Worm (Caenorhabditis elegans) whole organism, late embryonic: ENCODE results near the gene cest-5.2.
A peak's percentile ranks its signal among the peaks of the same experiment; 100 is the strongest.

Experiments used
- C08G9.2 ChIP-seq: sonication (generic microtip); optimal IDR thresholded peaks from 2 replicates; lab custom pipeline; 2016; ENCODE audit warnings: mild to moderate bottlenecking, missing genetic modification characterization, moderate library complexity, missing compliant biosample characterization
- C38D4.7 ChIP-seq: fragments of 200-800 bp; sonication (Bioruptor generic); optimal IDR thresholded peaks from 2 replicates; lab custom pipeline; 2018; ENCODE audit warnings: mild to moderate bottlenecking, missing genetic modification characterization, moderate library complexity, missing compliant biosample characterization
- K02D7.2 ChIP-seq: sonication (generic microtip); optimal IDR thresholded peaks from 2 replicates; lab custom pipeline; 2017; ENCODE audit warnings: mild to moderate bottlenecking, missing genetic modification characterization, missing compliant biosample characterization
- T23F11.4 ChIP-seq: fragments of 200-800 bp; sonication (Bioruptor generic); optimal IDR thresholded peaks from 2 replicates; lab custom pipeline; 2018; ENCODE audit warnings: mild to moderate bottlenecking, missing genetic modification characterization, missing compliant biosample characterization
- Y22D7AL.16 ChIP-seq: sonication (generic microtip); optimal IDR thresholded peaks from 2 replicates; lab custom pipeline; 2016; ENCODE audit warnings: missing genetic modification characterization, missing compliant biosample characterization
- ama-1 ChIP-seq: fragments of 150-350 bp; optimal IDR thresholded peaks from 2 replicates; lab custom pipeline; 2014
- ceh-14 ChIP-seq: sonication (generic microtip); optimal IDR thresholded peaks from 2 replicates; lab custom pipeline; 2016; ENCODE audit warnings: missing genotype, missing genetic modification characterization, missing compliant biosample characterization
- ceh-19 ChIP-seq: fragments of 200-800 bp; sonication (Bioruptor generic); optimal IDR thresholded peaks from 2 replicates; lab custom pipeline; 2018; ENCODE audit warnings: mild to moderate bottlenecking, missing genetic modification characterization, missing compliant biosample characterization
- ceh-2 ChIP-seq: sonication (generic microtip); optimal IDR thresholded peaks from 2 replicates; lab custom pipeline; 2016; ENCODE audit warnings: missing genotype, missing genetic modification characterization, missing compliant biosample characterization
- ceh-22 ChIP-seq: sonication (generic microtip); optimal IDR thresholded peaks from 2 replicates; lab custom pipeline; 2017; ENCODE audit warnings: missing biosample characterization, missing genetic modification characterization
- ceh-34 ChIP-seq: sonication (generic microtip); optimal IDR thresholded peaks from 2 replicates; lab custom pipeline; 2016; ENCODE audit warnings: mild to moderate bottlenecking, missing genetic modification characterization, missing compliant biosample characterization
- ceh-45 ChIP-seq: fragments of 200-800 bp; sonication (Bioruptor generic); IDR thresholded peaks from 2 replicates; pipeline ENCODE4 v1.3.6; 2022; ENCODE audit warnings: missing genetic modification reagents, missing genetic modification characterization, missing compliant biosample characterization
- ceh-48 ChIP-seq: sonication (generic microtip); optimal IDR thresholded peaks from 2 replicates; lab custom pipeline; 2016; ENCODE audit warnings: missing genetic modification characterization, inconsistent platforms, missing compliant biosample characterization
- ceh-6 ChIP-seq: fragments of 200-800 bp; sonication (Bioruptor generic); optimal IDR thresholded peaks from 2 replicates; lab custom pipeline; 2018; ENCODE audit warnings: mild to moderate bottlenecking, missing genetic modification characterization, missing compliant biosample characterization
- ceh-9 ChIP-seq: sonication (generic microtip); optimal IDR thresholded peaks from 2 replicates; lab custom pipeline; 2016; ENCODE audit warnings: mild to moderate bottlenecking, missing genetic modification characterization, inconsistent platforms, missing compliant biosample characterization
- che-1 ChIP-seq: sonication (generic microtip); optimal IDR thresholded peaks from 2 replicates; lab custom pipeline; 2016; ENCODE audit warnings: mild to moderate bottlenecking, missing genetic modification characterization, missing compliant biosample characterization
- dmd-4 ChIP-seq: sonication (generic microtip); optimal IDR thresholded peaks from 2 replicates; lab custom pipeline; 2016; ENCODE audit warnings: borderline replicate concordance, missing genetic modification characterization, missing compliant biosample characterization
- elt-4 ChIP-seq: sonication (generic microtip); optimal IDR thresholded peaks from 2 replicates; lab custom pipeline; 2016; ENCODE audit warnings: missing genetic modification characterization, missing compliant biosample characterization
- ets-4 ChIP-seq: sonication (generic microtip); optimal IDR thresholded peaks from 2 replicates; lab custom pipeline; 2016; ENCODE audit warnings: missing genetic modification characterization, missing compliant biosample characterization
- eyg-1 ChIP-seq: sonication (generic microtip); optimal IDR thresholded peaks from 2 replicates; lab custom pipeline; 2016; ENCODE audit warnings: missing genotype, missing genetic modification characterization, missing compliant biosample characterization
- fax-1 ChIP-seq: sonication (generic microtip); optimal IDR thresholded peaks from 2 replicates; lab custom pipeline; 2016; ENCODE audit warnings: missing genotype, missing genetic modification characterization, missing compliant biosample characterization
- fkh-6 ChIP-seq: sonication (generic microtip); optimal IDR thresholded peaks from 2 replicates; lab custom pipeline; 2016; ENCODE audit warnings: missing genetic modification characterization, missing compliant biosample characterization
- hlh-8 ChIP-seq: sonication (generic microtip); optimal IDR thresholded peaks from 2 replicates; lab custom pipeline; 2016; ENCODE audit warnings: missing genotype, missing genetic modification characterization, missing compliant biosample characterization
- lin-11 ChIP-seq: fragments of 200-800 bp; sonication (Bioruptor generic); optimal IDR thresholded peaks from 2 replicates; lab custom pipeline; 2018; ENCODE audit warnings: mild to moderate bottlenecking, missing genetic modification characterization, missing compliant biosample characterization
- madf-2 ChIP-seq: sonication (generic microtip); optimal IDR thresholded peaks from 2 replicates; lab custom pipeline; 2017; ENCODE audit warnings: missing genetic modification characterization, missing compliant biosample characterization
- mec-3 ChIP-seq: sonication (generic microtip); optimal IDR thresholded peaks from 2 replicates; lab custom pipeline; 2016; ENCODE audit warnings: borderline replicate concordance, missing genetic modification characterization, missing compliant biosample characterization
- nfya-1 ChIP-seq: sonication (generic microtip); optimal IDR thresholded peaks from 2 replicates; lab custom pipeline; 2017; ENCODE audit warnings: missing genetic modification characterization, mild to moderate bottlenecking, missing compliant biosample characterization, antibody characterized with exemption, moderate library complexity
- nhr-232 ChIP-seq: sonication (generic microtip); optimal IDR thresholded peaks from 2 replicates; lab custom pipeline; 2016; ENCODE audit warnings: missing genetic modification characterization, missing compliant biosample characterization
- pag-3 ChIP-seq: sonication (generic microtip); optimal IDR thresholded peaks from 2 replicates; lab custom pipeline; 2016; ENCODE audit warnings: missing compliant biosample characterization, missing genetic modification characterization, borderline replicate concordance
- pat-9 ChIP-seq: fragments of 200-800 bp; sonication (Bioruptor generic); optimal IDR thresholded peaks from 2 replicates; lab custom pipeline; 2018; ENCODE audit warnings: mild to moderate bottlenecking, missing genetic modification characterization, moderate library complexity, missing compliant biosample characterization
- pax-1 ChIP-seq: fragments of 150-350 bp; optimal IDR thresholded peaks from 2 replicates; lab custom pipeline; 2014; ENCODE audit warnings: missing biosample characterization, missing genetic modification characterization
- pha-2 ChIP-seq: sonication (generic microtip); optimal IDR thresholded peaks from 2 replicates; lab custom pipeline; 2017; ENCODE audit warnings: mild to moderate bottlenecking, missing genetic modification characterization, missing compliant biosample characterization
- pha-4 ChIP-seq: fragments of 150-350 bp; optimal IDR thresholded peaks from 2 replicates; lab custom pipeline; 2018; ENCODE audit warnings: missing biosample characterization, missing genetic modification reagents, missing genetic modification characterization
- ref-2 ChIP-seq: sonication (generic microtip); optimal IDR thresholded peaks from 2 replicates; lab custom pipeline; 2016; ENCODE audit warnings: missing genetic modification characterization, missing compliant biosample characterization
- rnt-1 ChIP-seq: sonication (generic microtip); optimal IDR thresholded peaks from 2 replicates; lab custom pipeline; 2016; ENCODE audit warnings: missing genetic modification characterization, missing compliant biosample characterization
- sdc-2 ChIP-seq: sonication (generic microtip); optimal IDR thresholded peaks from 2 replicates; lab custom pipeline; 2016; ENCODE audit warnings: missing genotype, missing genetic modification characterization, missing compliant biosample characterization
- sox-2 ChIP-seq: fragments of 200-800 bp; sonication (Bioruptor generic); IDR thresholded peaks from 2 replicates; pipeline ENCODE4 v1.3.6; 2022; ENCODE audit warnings: missing genetic modification reagents, missing genetic modification characterization, missing compliant biosample characterization
- sox-4 ChIP-seq: sonication (generic microtip); optimal IDR thresholded peaks from 2 replicates; lab custom pipeline; 2017; ENCODE audit warnings: mild to moderate bottlenecking, missing genetic modification characterization, inconsistent platforms, missing compliant biosample characterization
- syd-9 ChIP-seq: sonication (generic microtip); optimal IDR thresholded peaks from 2 replicates; lab custom pipeline; 2016; ENCODE audit warnings: mild to moderate bottlenecking, missing genetic modification characterization, moderate library complexity, missing compliant biosample characterization
- tbx-7 ChIP-seq: sonication (generic microtip); optimal IDR thresholded peaks from 2 replicates; lab custom pipeline; 2016; ENCODE audit warnings: missing genotype, missing genetic modification characterization, missing compliant biosample characterization
- unc-3 ChIP-seq, 2 experiments: fragments of 200-800 bp in 1 of 2; sonication (Bioruptor generic) in 1 of 2; sonication (generic microtip) in 1 of 2; conservative IDR thresholded peaks in 1 of 2; optimal IDR thresholded peaks in 1 of 2; 2 replicates each; pipeline versions ENCODE4 v1.3.6 to Lab custom; 2016 to 2022; ENCODE audit warnings: missing compliant biosample characterization in 2 of 2, missing genetic modification characterization in 2 of 2, missing genetic modification reagents in 1 of 2
- unc-42 ChIP-seq: sonication (generic microtip); optimal IDR thresholded peaks from 2 replicates; lab custom pipeline; 2016; ENCODE audit warnings: missing genotype, missing genetic modification characterization, missing compliant biosample characterization
- unc-55 ChIP-seq: sonication (generic microtip); optimal IDR thresholded peaks from 2 replicates; lab custom pipeline; 2017; ENCODE audit warnings: missing biosample characterization, missing genetic modification reagents, missing genetic modification characterization
- zip-5 ChIP-seq: sonication (generic microtip); optimal IDR thresholded peaks from 2 replicates; lab custom pipeline; 2016; ENCODE audit warnings: missing genetic modification characterization, missing compliant biosample characterization
- ztf-16 ChIP-seq: sonication (generic microtip); optimal IDR thresholded peaks from 2 replicates; lab custom pipeline; 2017; ENCODE audit warnings: missing genetic modification characterization, missing compliant biosample characterization

cest-5.2 gene

DNA sequence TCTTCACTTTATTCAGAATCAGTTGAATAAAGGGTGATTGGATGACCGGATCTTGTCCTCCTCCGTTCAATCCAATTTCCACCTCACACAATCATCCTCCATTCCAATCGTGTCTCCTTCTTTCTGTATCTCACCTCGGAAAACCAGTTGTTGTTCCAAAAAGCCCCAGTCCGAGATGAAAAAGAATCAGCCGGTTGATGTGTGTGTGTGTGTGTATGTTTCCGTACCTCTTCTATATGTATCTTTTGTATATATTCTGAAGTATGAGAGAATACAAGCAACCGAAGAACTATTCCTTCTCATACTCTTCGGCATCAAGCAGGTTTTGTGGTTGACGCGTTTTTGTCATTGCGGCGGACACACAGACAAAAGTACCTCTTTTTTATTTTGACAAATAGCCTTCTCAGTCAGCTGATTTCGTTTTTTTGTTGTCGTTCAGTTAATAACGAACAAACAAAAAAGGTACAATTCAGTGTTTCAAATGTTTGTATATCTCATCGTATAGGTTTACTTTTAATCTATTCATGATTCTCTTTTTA lies 26.0 kb upstream of the cest-5.2 start:
- TF ChIP-seq unc-3 (GFP tag; conservative IDR thresholded peaks at IDR 0.05; lab: Robert Waterston, UW) = no peak
- TF ChIP-seq unc-3 (tag; optimal IDR thresholded peaks at IDR 0.05; lab: Kevin White, UChicago) = no peak
- TF ChIP-seq eyg-1 (tag; lab: Kevin White, UChicago) = no peak
- no peak for TF ChIP-seq mec-3 (tag; lab: Kevin White, UChicago)
- no peak for TF ChIP-seq zip-5 (tag; lab: Kevin White, UChicago)
- TF ChIP-seq sox-2 (GFP tag; lab: Robert Waterston, UW) = no peak
- TF ChIP-seq ceh-14 (tag; lab: Kevin White, UChicago) = no peak

DNA sequence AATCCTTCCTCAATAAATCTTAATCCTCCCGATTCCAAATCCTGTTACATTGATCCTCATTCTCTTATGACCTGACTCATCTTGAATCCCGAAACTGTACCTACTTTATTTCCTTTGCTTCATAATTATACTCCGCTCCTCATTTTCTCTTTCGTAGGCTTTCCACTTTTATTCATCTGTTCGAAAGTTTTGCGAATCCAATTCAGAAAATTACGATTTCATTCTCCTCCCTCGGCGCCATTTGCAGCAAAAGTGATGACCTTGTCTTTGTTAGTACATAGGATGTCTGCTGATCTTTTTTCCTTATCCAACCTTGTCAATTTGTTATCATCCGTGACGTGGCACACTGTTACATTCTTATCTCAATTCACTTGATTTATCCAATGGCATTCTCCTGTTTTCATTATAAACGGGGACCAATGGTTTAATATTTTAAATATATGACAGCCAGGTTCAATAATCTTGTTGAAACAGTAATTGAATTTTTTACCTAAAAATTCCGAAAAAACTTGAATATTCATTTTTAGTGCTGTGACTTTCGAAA lies 24.8 kb upstream of the cest-5.2 start:
- TF ChIP-seq C38D4.7 (GFP tag; lab: Kevin White, UChicago) = no peak
- no peak for TF ChIP-seq dmd-4 (tag; lab: Kevin White, UChicago)
- TF ChIP-seq eyg-1 (tag; lab: Kevin White, UChicago) = no peak
- TF ChIP-seq pha-2 = no peak
- no peak for TF ChIP-seq fax-1 (tag; lab: Kevin White, UChicago)
- no peak for TF ChIP-seq lin-11 (tag; lab: Kevin White, UChicago)

ce11 chrIV:6648625-6649024 lies 20.9 kb upstream of the cest-5.2 start:
- no peak for TF ChIP-seq tbx-7 (tag; lab: Kevin White, UChicago)
- no peak for TF ChIP-seq sox-4
- TF ChIP-seq elt-4 = no peak
- no peak for TF ChIP-seq fkh-6 (tag; lab: Kevin White, UChicago)
- TF ChIP-seq ets-4 (tag; lab: Kevin White, UChicago) = peak; percentile 22
- TF ChIP-seq nhr-232 = no peak
- peak; percentile 69 for TF ChIP-seq dmd-4 (tag; lab: Kevin White, UChicago)
- no peak for TF ChIP-seq C08G9.2 (tag; lab: Kevin White, UChicago)
- TF ChIP-seq eyg-1 (tag; lab: Kevin White, UChicago) = no peak
- TF ChIP-seq Y22D7AL.16 (tag; lab: Kevin White, UChicago) = no peak
- no peak for TF ChIP-seq ama-1 (lab: Kevin White, UChicago)
- TF ChIP-seq nfya-1 = peak; percentile 89
- TF ChIP-seq unc-3 (GFP tag; conservative IDR thresholded peaks at IDR 0.05; lab: Robert Waterston, UW) = no peak
- TF ChIP-seq unc-3 (tag; optimal IDR thresholded peaks at IDR 0.05; lab: Kevin White, UChicago) = no peak
- TF ChIP-seq ceh-6 (GFP tag; lab: Kevin White, UChicago) = no peak
- TF ChIP-seq T23F11.4 (GFP tag; lab: Kevin White, UChicago) = no peak
- TF ChIP-seq sdc-2 = no peak
- TF ChIP-seq ceh-2 (tag; lab: Kevin White, UChicago) = peak; percentile 60
- TF ChIP-seq pag-3 (tag; lab: Kevin White, UChicago) = no peak
- TF ChIP-seq che-1 (tag; lab: Kevin White, UChicago) = no peak
- no peak for TF ChIP-seq fax-1 (tag; lab: Kevin White, UChicago)
- no peak for TF ChIP-seq pat-9 (tag; lab: Kevin White, UChicago)
- no peak for TF ChIP-seq ztf-16 (tag; lab: Kevin White, UChicago)
- TF ChIP-seq ceh-22 (tag; lab: Kevin White, UChicago) = peak; percentile 54
- TF ChIP-seq unc-55 (GFP tag; lab: Kevin White, UChicago) = peak; percentile 91
- TF ChIP-seq K02D7.2 (tag; lab: Kevin White, UChicago) = no peak
- TF ChIP-seq pha-4 (tag; lab: Kevin White, UChicago) = no peak
- TF ChIP-seq syd-9 (tag; lab: Kevin White, UChicago) = no peak
- TF ChIP-seq zip-5 (tag; lab: Kevin White, UChicago) = no peak
- TF ChIP-seq sox-2 (GFP tag; lab: Robert Waterston, UW) = no peak
- TF ChIP-seq C38D4.7 (GFP tag; lab: Kevin White, UChicago) = no peak
- peak; percentile 68 for TF ChIP-seq rnt-1 (tag; lab: Kevin White, UChicago)
- TF ChIP-seq mec-3 (tag; lab: Kevin White, UChicago) = no peak
- peak; percentile 49 for TF ChIP-seq ceh-19
- no peak for TF ChIP-seq hlh-8 (tag; lab: Kevin White, UChicago)
- TF ChIP-seq unc-42 (tag; lab: Kevin White, UChicago) = peak; percentile 94
- peak; percentile 18 for TF ChIP-seq ref-2 (tag; lab: Kevin White, UChicago)
- TF ChIP-seq madf-2 (tag; lab: Kevin White, UChicago) = no peak
- no peak for TF ChIP-seq ceh-9 (tag; lab: Kevin White, UChicago)
- peak; percentile 29 for TF ChIP-seq pax-1 (tag; lab: Kevin White, UChicago)
- peak; percentile 61 for TF ChIP-seq ceh-34 (tag; lab: Kevin White, UChicago)
- TF ChIP-seq ceh-45 = no peak
- peak; percentile 73 for TF ChIP-seq pha-2
- TF ChIP-seq ceh-48 (tag; lab: Kevin White, UChicago) = no peak
